Fruit fly (Drosophila melanogaster): ENCODE data around the gene CG11037.

- TF ChIP-seq insv (GFP tag; optimal IDR thresholded peaks at IDR 0.05) (no peak), C15 (GFP tag; IDR thresholded peaks at IDR 0.05) (no peak), CG13624 (GFP tag; optimal IDR thresholded peaks at IDR 0.05) (no peak), crol (GFP tag; IDR thresholded peaks at IDR 0.05) (no peak)
These were observed at the start of gene CG11037 for dm6 chr3L:20961286-20961685.
